Fruit fly (Drosophila melanogaster): ENCODE measurements around the gene Dhc1.

Gene Dhc1

DNA sequence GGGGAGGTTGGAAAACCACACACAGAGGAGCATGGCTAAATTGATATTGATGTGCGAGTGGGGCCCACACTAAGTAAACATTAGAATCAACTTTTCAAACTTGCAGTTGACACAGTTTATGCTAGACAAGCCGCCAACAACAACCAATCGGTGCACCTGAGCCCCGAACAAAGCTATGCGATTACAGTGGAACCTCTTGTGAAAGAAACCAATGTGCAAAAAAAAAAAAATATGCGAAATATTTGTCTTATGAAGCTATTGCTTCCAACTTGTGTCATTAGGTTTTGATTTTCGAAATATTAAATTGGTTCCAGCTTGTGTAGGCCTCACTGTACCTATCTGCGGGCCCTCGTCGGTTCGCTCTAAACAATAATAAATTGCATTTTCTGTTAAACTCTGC, 56.1 kb downstream of the Dhc1 start (continued):
- TF ChIP-seq Hsf (GFP tag; optimal IDR thresholded peaks at IDR 0.05), result peak; percentile 72
- no peak for TF ChIP-seq abd-A (tag; optimal IDR thresholded peaks at IDR 0.05)
- TF ChIP-seq Side (GFP tag; optimal IDR thresholded peaks at IDR 0.05), result peak; percentile 66
- peak; percentile 74 for TF ChIP-seq pnt (GFP tag; optimal IDR thresholded peaks at IDR 0.05)
- no peak for TF ChIP-seq cg (GFP tag; optimal IDR thresholded peaks at IDR 0.05)
- peak; percentile 34 for TF ChIP-seq cwo (GFP tag; optimal IDR thresholded peaks at IDR 0.05)
- no peak for TF ChIP-seq rib (GFP tag; IDR thresholded peaks at IDR 0.05)
- TF ChIP-seq CG8478 (optimal IDR thresholded peaks at IDR 0.05), result no peak
- TF ChIP-seq B-H1 (GFP tag; IDR thresholded peaks at IDR 0.05), result peak; percentile 61
- TF ChIP-seq CG2116 (GFP tag; optimal IDR thresholded peaks at IDR 0.05), result peak; percentile 6
- no peak for TF ChIP-seq Hr39 (optimal IDR thresholded peaks at IDR 0.05)
- peak; percentile 44 for TF ChIP-seq cato (GFP tag; optimal IDR thresholded peaks at IDR 0.05; ENCODE audit: borderline replicate concordance)
- peak; percentile 95 for TF ChIP-seq Med (GFP tag)
- TF ChIP-seq tll (GFP tag; optimal IDR thresholded peaks at IDR 0.05), result no peak
- peak; percentile 79 for TF ChIP-seq fd96Cb (tag; optimal IDR thresholded peaks at IDR 0.05)
- TF ChIP-seq CG4730 (GFP tag; IDR thresholded peaks at IDR 0.05), result peak; percentile 77
- peak; percentile 30 for TF ChIP-seq scrt (GFP tag; optimal IDR thresholded peaks at IDR 0.05)
- TF ChIP-seq psq (GFP tag; optimal IDR thresholded peaks at IDR 0.05), result no peak
- peak; percentile 39 for TF ChIP-seq CG10654 (GFP tag; optimal IDR thresholded peaks at IDR 0.05)
- peak; percentile 35; the same call in 1 of the 2 replicates for TF ChIP-seq CG10321 (GFP tag; IDR thresholded peaks at IDR 0.05)
- TF ChIP-seq hth (optimal IDR thresholded peaks at IDR 0.05), result no peak
- no peak for TF ChIP-seq CG1832 (GFP tag; optimal IDR thresholded peaks at IDR 0.05)
- peak; percentile 45 for TF ChIP-seq caup (GFP tag; optimal IDR thresholded peaks at IDR 0.05; ENCODE audit: severe bottlenecking)
- peak; percentile 31 for TF ChIP-seq fd3F (GFP tag; optimal IDR thresholded peaks at IDR 0.05)
- no peak for TF ChIP-seq HLH4C (GFP tag; IDR thresholded peaks at IDR 0.05; ENCODE audit: partially characterized antibody)
- TF ChIP-seq trh (GFP tag; optimal IDR thresholded peaks at IDR 0.05), result peak; percentile 23
- TF ChIP-seq CG8089 (GFP tag; optimal IDR thresholded peaks at IDR 0.05), result peak; percentile 62
- TF ChIP-seq ro (GFP tag; IDR thresholded peaks at IDR 0.05), result peak; percentile 74
- TF ChIP-seq CG7839 (tag; optimal IDR thresholded peaks at IDR 0.05), result peak; percentile 80
- no peak for TF ChIP-seq CG6765 (GFP tag; optimal IDR thresholded peaks at IDR 0.05)
- TF ChIP-seq CG17912 (GFP tag; optimal IDR thresholded peaks at IDR 0.05), result no peak
- TF ChIP-seq CG18262 (tag; optimal IDR thresholded peaks at IDR 0.05), result peak; percentile 45
- TF ChIP-seq CG14860 (GFP tag; IDR thresholded peaks at IDR 0.05; ENCODE audit: partially characterized antibody), result no peak
- TF ChIP-seq CG30020 (tag; optimal IDR thresholded peaks at IDR 0.05), result no peak
- TF ChIP-seq Sox100B (GFP tag; optimal IDR thresholded peaks at IDR 0.05), result peak; percentile 33
- TF ChIP-seq CoRest (tag; optimal IDR thresholded peaks at IDR 0.05), result peak; percentile 66
- TF ChIP-seq Oaz (GFP tag; IDR thresholded peaks at IDR 0.05), result peak; percentile 48
- TF ChIP-seq CG2678 (tag; optimal IDR thresholded peaks at IDR 0.05), result peak; percentile 76
- no peak for TF ChIP-seq CG7987 (GFP tag; optimal IDR thresholded peaks at IDR 0.05)
- peak; percentile 44 for TF ChIP-seq CG7556 (GFP tag; optimal IDR thresholded peaks at IDR 0.05)
- TF ChIP-seq CG10565 (GFP tag; optimal IDR thresholded peaks at IDR 0.05), result peak; percentile 10
- peak; percentile 58 for TF ChIP-seq dimm (GFP tag; IDR thresholded peaks at IDR 0.05)
- peak; percentile 79; the same call in 2 of the 3 replicates for TF ChIP-seq CG11456 (GFP tag; IDR thresholded peaks at IDR 0.05)
- TF ChIP-seq az2 (GFP tag; optimal IDR thresholded peaks at IDR 0.05), result peak; percentile 71
- TF ChIP-seq ranshi (GFP tag; IDR thresholded peaks at IDR 0.05), result peak; percentile 74
- TF ChIP-seq sens-2 (GFP tag; IDR thresholded peaks at IDR 0.05), result peak; percentile 84
- no peak for TF ChIP-seq CG16779 (GFP tag; IDR thresholded peaks at IDR 0.05)
- peak; percentile 59 for TF ChIP-seq CG2875 (GFP tag; optimal IDR thresholded peaks at IDR 0.05)
- TF ChIP-seq CG11093 (GFP tag; IDR thresholded peaks at IDR 0.05), result peak; percentile 52; the same call in 1 of the 3 replicates
- peak; percentile 86 for TF ChIP-seq HLH3B (GFP tag; IDR thresholded peaks at IDR 0.05)
- TF ChIP-seq CG33213 (GFP tag; optimal IDR thresholded peaks at IDR 0.05), result peak; percentile 56
